Fruit fly (Drosophila melanogaster) whole organism, embryonic: Measurements from ENCODE around the gene VhaPPA1-2.

Source experiments
- B-H1 ChIP-seq: fragments of 200-800 bp; sonication (Bioruptor generic); IDR thresholded peaks from 3 replicates; pipeline ENCODE4 v1.3.6; 2022; ENCODE audit warnings: missing biosample characterization, missing genetic modification characterization
- CG10366 ChIP-seq: fragments of 200-800 bp; sonication (Bioruptor generic); IDR thresholded peaks from 2 replicates; pipeline ENCODE4 v1.3.6; 2022; ENCODE audit warnings: missing biosample characterization, missing genetic modification characterization
- CG10959 ChIP-seq: fragments of 200-800 bp; sonication (Bioruptor generic); IDR thresholded peaks from 2 replicates; pipeline ENCODE4 v1.3.6; 2022; ENCODE audit warnings: missing biosample characterization, missing genetic modification characterization
- CG11398 ChIP-seq: fragments of 200-800 bp; sonication (Bioruptor generic); optimal IDR thresholded peaks from 2 replicates; lab custom pipeline; 2016; ENCODE audit warnings: missing biosample characterization, missing genetic modification characterization
- CG12391 ChIP-seq: fragments of 200-800 bp; sonication (Bioruptor generic); optimal IDR thresholded peaks from 3 replicates; lab custom pipeline; 2018; ENCODE audit warnings: missing biosample characterization, mild to moderate bottlenecking, missing genetic modification characterization, moderate library complexity
- CG13296 ChIP-seq: fragments of 200-800 bp; sonication (Bioruptor generic); optimal IDR thresholded peaks from 3 replicates; lab custom pipeline; 2018; ENCODE audit warnings: missing biosample characterization, mild to moderate bottlenecking, missing genetic modification characterization
- CG13894 ChIP-seq: fragments of 200-800 bp; sonication (Bioruptor generic); optimal IDR thresholded peaks from 3 replicates; lab custom pipeline; 2018; ENCODE audit warnings: missing biosample characterization, mild to moderate bottlenecking, missing genetic modification characterization, moderate library complexity
- CG14667 ChIP-seq: fragments of 200-800 bp; sonication (Bioruptor generic); IDR thresholded peaks from 2 replicates; pipeline ENCODE4 v1.3.6; 2022; ENCODE audit warnings: missing biosample characterization, missing genetic modification characterization
- CG16813 ChIP-seq: fragments of 200-800 bp; sonication (Bioruptor generic); IDR thresholded peaks from 3 replicates; pipeline ENCODE4 v1.3.6; 2022; ENCODE audit warnings: missing biosample characterization, missing genetic modification characterization; ENCODE audit not compliant: partially characterized antibody
- CG16863 ChIP-seq: fragments of 200-800 bp; sonication (Bioruptor generic); optimal IDR thresholded peaks from 3 replicates; lab custom pipeline; 2016; ENCODE audit warnings: missing biosample characterization, missing genetic modification characterization
- CG17186 ChIP-seq: fragments of 200-800 bp; sonication (Bioruptor generic); optimal IDR thresholded peaks from 3 replicates; lab custom pipeline; 2017; ENCODE audit warnings: missing biosample characterization, missing genetic modification reagents, missing genetic modification characterization
- CG17361 ChIP-seq: fragments of 200-800 bp; sonication (Bioruptor generic); IDR thresholded peaks from 3 replicates; pipeline ENCODE4 v1.3.6; 2022; ENCODE audit warnings: missing biosample characterization, missing genetic modification characterization
- CG17802 ChIP-seq: fragments of 200-800 bp; sonication (Bioruptor generic); optimal IDR thresholded peaks from 2 replicates; lab custom pipeline; 2018; ENCODE audit warnings: missing biosample characterization, mild to moderate bottlenecking, missing genetic modification characterization, moderate library complexity
- CG17912 ChIP-seq: fragments of 200-800 bp; sonication (Bioruptor generic); optimal IDR thresholded peaks from 2 replicates; lab custom pipeline; 2018; ENCODE audit warnings: missing biosample characterization, mild to moderate bottlenecking, missing genetic modification characterization
- CG2678 ChIP-seq: fragments of 200-800 bp; sonication (Bioruptor generic); optimal IDR thresholded peaks from 3 replicates; lab custom pipeline; 2019; ENCODE audit warnings: missing biosample characterization, mild to moderate bottlenecking, missing genetic modification characterization, moderate library complexity
- CG32767 ChIP-seq: fragments of 200-800 bp; sonication (Bioruptor generic); IDR thresholded peaks from 2 replicates; pipeline ENCODE4 v1.3.6; 2022; ENCODE audit warnings: missing biosample characterization, missing genetic modification characterization
- CG43689 ChIP-seq: fragments of 200-800 bp; sonication (Bioruptor generic); IDR thresholded peaks from 2 replicates; pipeline ENCODE4 v1.3.6; 2022; ENCODE audit warnings: missing biosample characterization, missing genetic modification characterization
- CG6654 ChIP-seq: fragments of 200-800 bp; sonication (Bioruptor generic); optimal IDR thresholded peaks from 2 replicates; lab custom pipeline; 2017; ENCODE audit warnings: missing biosample characterization, mild to moderate bottlenecking, missing genetic modification characterization
- CG6854 ChIP-seq: fragments of 200-800 bp; sonication (Bioruptor generic); optimal IDR thresholded peaks from 3 replicates; lab custom pipeline; 2017; ENCODE audit warnings: missing biosample characterization, mild to moderate bottlenecking, missing genetic modification characterization
- CG7357 ChIP-seq: fragments of 200-800 bp; sonication (Bioruptor generic); IDR thresholded peaks from 3 replicates; pipeline ENCODE4 v1.3.6; 2022; ENCODE audit warnings: missing biosample characterization, missing genetic modification characterization
- CG7987 ChIP-seq: fragments of 200-800 bp; sonication (Bioruptor generic); optimal IDR thresholded peaks from 2 replicates; lab custom pipeline; 2018; ENCODE audit warnings: missing biosample characterization, mild to moderate bottlenecking, missing genetic modification characterization, moderate library complexity
- CG8388 ChIP-seq: fragments of 200-800 bp; sonication (Bioruptor generic); optimal IDR thresholded peaks from 2 replicates; lab custom pipeline; 2019; ENCODE audit warnings: missing biosample characterization, mild to moderate bottlenecking, missing genetic modification characterization, moderate library complexity
- Dbx ChIP-seq: fragments of 200-800 bp; sonication (Bioruptor generic); IDR thresholded peaks from 3 replicates; pipeline ENCODE4 v1.3.6; 2022; ENCODE audit warnings: missing biosample characterization, missing genetic modification characterization
- Dip2 ChIP-seq: fragments of 200-800 bp; sonication (Bioruptor generic); IDR thresholded peaks from 2 replicates; pipeline ENCODE4 v1.3.6; 2022; ENCODE audit warnings: missing biosample characterization, missing genetic modification characterization
- Dll ChIP-seq: fragments of 200-800 bp; sonication (Bioruptor generic); IDR thresholded peaks from 4 replicates; pipeline ENCODE4 v1.3.6; 2022; ENCODE audit warnings: missing biosample characterization, missing genetic modification characterization; ENCODE audit not compliant: partially characterized antibody
- Gsc ChIP-seq: fragments of 200-800 bp; sonication (Bioruptor generic); IDR thresholded peaks from 2 replicates; pipeline ENCODE4 v1.3.6; 2022; ENCODE audit warnings: missing biosample characterization, missing genetic modification characterization
- HLH4C ChIP-seq: fragments of 200-800 bp; sonication (Bioruptor generic); IDR thresholded peaks from 3 replicates; pipeline ENCODE4 v1.3.6; 2022; ENCODE audit warnings: missing biosample characterization, missing genetic modification characterization; ENCODE audit not compliant: partially characterized antibody
- MESR4 ChIP-seq: fragments of 200-800 bp; sonication (Bioruptor generic); optimal IDR thresholded peaks from 2 replicates; lab custom pipeline; 2018; ENCODE audit warnings: missing biosample characterization, mild to moderate bottlenecking, missing genetic modification characterization, moderate library complexity
- NC2α ChIP-seq: fragments of 200-800 bp; sonication (Bioruptor generic); optimal IDR thresholded peaks from 2 replicates; lab custom pipeline; 2016; ENCODE audit warnings: missing biosample characterization, missing genetic modification characterization
- Six4 ChIP-seq: fragments of 200-800 bp; sonication (Bioruptor generic); optimal IDR thresholded peaks from 2 replicates; lab custom pipeline; 2016; ENCODE audit warnings: missing biosample characterization, missing genetic modification characterization
- ap ChIP-seq: fragments of 200-800 bp; sonication (Bioruptor generic); IDR thresholded peaks from 2 replicates; pipeline ENCODE4 v1.3.6; 2022; ENCODE audit warnings: missing biosample characterization, missing genetic modification characterization
- cwo ChIP-seq: fragments of 200-800 bp; sonication (Bioruptor generic); optimal IDR thresholded peaks from 3 replicates; lab custom pipeline; 2017; ENCODE audit warnings: missing biosample characterization, missing genetic modification characterization, mild to moderate bottlenecking, moderate library complexity, missing genetic modification reagents
- ems ChIP-seq: fragments of 200-800 bp; sonication (Bioruptor generic); optimal IDR thresholded peaks from 3 replicates; lab custom pipeline; 2016; ENCODE audit warnings: missing biosample characterization, missing genetic modification characterization
- fu2 ChIP-seq: fragments of 200-800 bp; sonication (Bioruptor generic); optimal IDR thresholded peaks from 2 replicates; lab custom pipeline; 2016; ENCODE audit warnings: missing biosample characterization, missing genetic modification characterization
- gce ChIP-seq: fragments of 200-800 bp; sonication (Bioruptor generic); IDR thresholded peaks from 3 replicates; pipeline ENCODE4 v1.3.6; 2022; ENCODE audit warnings: missing biosample characterization, missing genetic modification characterization
- gfzf ChIP-seq: fragments of 200-800 bp; sonication (Bioruptor generic); optimal IDR thresholded peaks from 2 replicates; lab custom pipeline; 2016; ENCODE audit warnings: missing biosample characterization, mild to moderate bottlenecking, missing genetic modification characterization, moderate library complexity
- inv ChIP-seq: fragments of 200-800 bp; sonication (Bioruptor generic); IDR thresholded peaks from 2 replicates; pipeline ENCODE4 v1.3.6; 2022; ENCODE audit warnings: missing biosample characterization, missing genetic modification characterization; ENCODE audit not compliant: partially characterized antibody
- kah ChIP-seq: fragments of 200-800 bp; sonication (Bioruptor generic); optimal IDR thresholded peaks from 2 replicates; lab custom pipeline; 2018; ENCODE audit warnings: missing biosample characterization, mild to moderate bottlenecking, missing genetic modification characterization
- ken ChIP-seq: fragments of 200-800 bp; sonication (Bioruptor generic); IDR thresholded peaks from 3 replicates; pipeline ENCODE4 v1.3.6; 2022; ENCODE audit warnings: missing biosample characterization, missing genetic modification characterization
- lbe ChIP-seq: fragments of 200-800 bp; sonication (Bioruptor generic); optimal IDR thresholded peaks from 2 replicates; lab custom pipeline; 2016; ENCODE audit warnings: missing biosample characterization, mild to moderate bottlenecking, missing genetic modification characterization
- nmo ChIP-seq: fragments of 200-800 bp; sonication (Bioruptor generic); optimal IDR thresholded peaks from 2 replicates; lab custom pipeline; 2018; ENCODE audit warnings: missing biosample characterization, mild to moderate bottlenecking, missing genetic modification characterization, moderate library complexity
- peb ChIP-seq: fragments of 200-800 bp; sonication (Bioruptor generic); IDR thresholded peaks from 2 replicates; pipeline ENCODE4 v1.3.6; 2022; ENCODE audit warnings: missing biosample characterization, missing genetic modification characterization
- pnt ChIP-seq: fragments of 200-800 bp; sonication (Bioruptor generic); optimal IDR thresholded peaks from 3 replicates; lab custom pipeline; 2016; ENCODE audit warnings: missing biosample characterization, missing genetic modification characterization
- prd ChIP-seq, 3 experiments: fragments of >200 bp in 2 of 3; fragments of 200-800 bp in 1 of 3; sonication (Bioruptor generic) in 1 of 3; optimal IDR thresholded peaks in 2 of 3; IDR thresholded peaks in 1 of 3; 2 replicates in 2 of 3; 3 replicates in 1 of 3; pipeline versions ENCODE4 v1.3.6 to Lab custom; 2017 to 2022; ENCODE audit warnings: missing biosample characterization in 1 of 3, missing genetic modification characterization in 1 of 3
- schlank ChIP-seq: fragments of 200-800 bp; sonication (Bioruptor generic); optimal IDR thresholded peaks from 2 replicates; lab custom pipeline; 2018; ENCODE audit warnings: missing biosample characterization, mild to moderate bottlenecking, missing genetic modification characterization
- sd ChIP-seq: fragments of 200-800 bp; sonication (Bioruptor generic); optimal IDR thresholded peaks from 3 replicates; lab custom pipeline; 2018; ENCODE audit warnings: missing biosample characterization, mild to moderate bottlenecking, missing genetic modification characterization, moderate library complexity
- sisA ChIP-seq: fragments of 200-800 bp; sonication (Bioruptor generic); IDR thresholded peaks from 2 replicates; pipeline ENCODE4 v1.3.6; 2022; ENCODE audit warnings: missing biosample characterization, missing genetic modification characterization

The VhaPPA1-2 gene

dm6 chr3R:14893791-14894782 is 6.0 kb downstream of the VhaPPA1-2 start, which contains the start of gene Dph2 (continued):
- TF ChIP-seq Gsc (GFP tag; lab: Robert Waterston, UW) (no peak), sd (tag; lab: Kevin White, UChicago) (no peak), CG10366 (peak; percentile 84), B-H1 (GFP tag; lab: Robert Waterston, UW) (peak; percentile 67), peb (peak; percentile 25; the same call in 1 of the 2 replicates), CG43689 (peak; percentile 68), gfzf (peak; percentile 61), ems (GFP tag; lab: Kevin White, UChicago) (peak; percentile 17), CG17802 (tag; lab: Kevin White, UChicago) (peak; percentile 56), Six4 (GFP tag; lab: Kevin White, UChicago) (peak; percentile 44), CG17912 (no peak), NC2α (GFP tag; lab: Kevin White, UChicago) (no peak), schlank (no peak), nmo (GFP tag; lab: Kevin White, UChicago) (peak; percentile 83), CG16863 (GFP tag; lab: Kevin White, UChicago) (peak; percentile 11), CG6654 (GFP tag; lab: Kevin White, UChicago) (no peak), gce (peak; percentile 60; the same call in 1 of the 3 replicates), kah (peak; percentile 50), cwo (peak; percentile 59), CG14667 (GFP tag; lab: Robert Waterston, UW) (peak; percentile 88), CG17186 (GFP tag; lab: Kevin White, UChicago) (peak; percentile 62), CG16813 (GFP tag; lab: Robert Waterston, UW) (no peak), ap (GFP tag; lab: Robert Waterston, UW) (peak; percentile 84), sisA (GFP tag; lab: Robert Waterston, UW) (peak; percentile 75), CG7357 (peak; percentile 37; the same call in 1 of the 3 replicates), CG32767 (GFP tag; lab: Robert Waterston, UW) (peak; percentile 77), CG12391 (peak; percentile 86), CG11398 (GFP tag; lab: Kevin White, UChicago) (no peak), CG10959 (GFP tag; lab: Robert Waterston, UW) (peak; percentile 49), prd (optimal IDR thresholded peaks at IDR 0.05; lab: Kevin White, UChicago) (no peak), prd (GFP tag; IDR thresholded peaks at IDR 0.05; lab: Robert Waterston, UW) (peak; percentile 88), HLH4C (no peak), CG8388 (GFP tag; lab: Kevin White, UChicago) (peak; percentile 78), ken (GFP tag; lab: Robert Waterston, UW) (peak; percentile 74), Dip2 (GFP tag; lab: Robert Waterston, UW) (no peak), pnt (GFP tag; lab: Kevin White, UChicago) (peak; percentile 11), fu2 (GFP tag; lab: Kevin White, UChicago) (peak; percentile 17), CG2678 (tag; lab: Kevin White, UChicago) (peak; percentile 89), Dll (GFP tag; lab: Robert Waterston, UW) (no peak), lbe (GFP tag; lab: Kevin White, UChicago) (no peak), CG13296 (peak; percentile 72), CG17361 (GFP tag; lab: Robert Waterston, UW) (peak; percentile 93), Dbx (GFP tag; lab: Robert Waterston, UW) (peak; percentile 81), CG6854 (no peak), CG13894 (tag; lab: Kevin White, UChicago) (peak; percentile 74), CG7987 (GFP tag; lab: Kevin White, UChicago) (peak; percentile 91), MESR4 (GFP tag; lab: Kevin White, UChicago) (peak; percentile 72), inv (GFP tag; lab: Robert Waterston, UW) (no peak)
